Worm (Caenorhabditis elegans) whole organism, young adult: Measurements from ENCODE around the gene odr-8.

Experiments
- D2030.7 ChIP-seq: fragments of 200-800 bp; sonication (Bioruptor generic); IDR thresholded peaks from 2 replicates; pipeline ENCODE4 v1.3.6; 2022; ENCODE audit warnings: missing genetic modification reagents, missing genetic modification characterization, missing compliant biosample characterization
- Y56A3A.18 ChIP-seq: fragments of 200-800 bp; sonication (Bioruptor generic); IDR thresholded peaks from 2 replicates; pipeline ENCODE4 v1.3.6; 2022; ENCODE audit warnings: missing genetic modification reagents, missing genetic modification characterization, missing compliant biosample characterization
- ekl-4 ChIP-seq: fragments of 200-800 bp; sonication (Bioruptor generic); IDR thresholded peaks from 2 replicates; pipeline ENCODE4 v1.3.6; 2022; ENCODE audit warnings: missing genetic modification reagents, missing genetic modification characterization, missing compliant biosample characterization
- gei-17 ChIP-seq: fragments of 200-800 bp; sonication (Bioruptor generic); optimal IDR thresholded peaks from 2 replicates; lab custom pipeline; 2018; ENCODE audit warnings: mild to moderate bottlenecking, missing genetic modification characterization, missing compliant biosample characterization
- nhr-90 ChIP-seq: sonication (generic microtip); optimal IDR thresholded peaks from 2 replicates; lab custom pipeline; 2016; ENCODE audit warnings: missing genotype, mild to moderate bottlenecking, missing genetic modification characterization, missing compliant biosample characterization
- tlf-1 ChIP-seq: fragments of 200-800 bp; sonication (Bioruptor generic); optimal IDR thresholded peaks from 2 replicates; lab custom pipeline; 2018; ENCODE audit warnings: mild to moderate bottlenecking, missing genetic modification characterization, missing compliant biosample characterization
- zim-3 ChIP-seq: sonication (generic microtip); optimal IDR thresholded peaks from 2 replicates; lab custom pipeline; 2017; ENCODE audit warnings: mild to moderate bottlenecking, missing genetic modification characterization, moderate library complexity, missing compliant biosample characterization
- ztf-18 ChIP-seq: sonication (generic microtip); optimal IDR thresholded peaks from 2 replicates; lab custom pipeline; 2016; ENCODE audit warnings: missing genotype, mild to moderate bottlenecking, missing genetic modification characterization, missing compliant biosample characterization

DNA sequence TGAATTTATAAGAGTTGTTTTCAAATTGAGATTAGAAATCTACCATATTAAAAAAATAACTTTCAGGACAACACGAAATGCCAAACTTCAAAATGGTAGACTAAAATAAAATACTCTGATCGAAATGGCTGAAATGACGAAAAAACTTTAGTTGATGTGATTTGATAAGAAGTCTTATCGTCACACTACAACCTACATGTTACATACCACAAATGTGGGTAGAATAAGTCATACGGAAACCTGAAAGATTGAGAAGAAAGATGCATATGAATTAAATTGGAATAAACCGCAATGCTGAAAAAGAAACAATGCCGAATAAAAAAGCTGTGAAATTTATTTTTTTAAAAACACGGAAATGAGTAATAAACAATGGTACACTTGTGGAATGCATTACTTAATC is 24.6 kb upstream of the odr-8 start:
- no peak for TF ChIP-seq gei-17 (GFP tag; lab: Kevin White, UChicago)
- no peak for TF ChIP-seq D2030.7 (GFP tag; lab: Robert Waterston, UW)
- no peak for TF ChIP-seq ekl-4 (GFP tag; lab: Robert Waterston, UW)
- no peak for TF ChIP-seq ztf-18 (tag; lab: Kevin White, UChicago)
- TF ChIP-seq zim-3 (tag; lab: Kevin White, UChicago): no peak
- no peak for TF ChIP-seq tlf-1 (GFP tag; lab: Kevin White, UChicago)
- no peak for TF ChIP-seq Y56A3A.18 (GFP tag; lab: Robert Waterston, UW)
- no peak for TF ChIP-seq nhr-90 (tag; lab: Kevin White, UChicago)
